Worm (Caenorhabditis elegans) whole organism, L1 larva: Measurements from ENCODE around the gene F42G2.2.

ENCODE experiments used
- Y116A8C.19 ChIP-seq: sonication (generic microtip); optimal IDR thresholded peaks from 2 replicates; lab custom pipeline; 2016; ENCODE audit warnings: missing compliant biosample characterization, missing genetic modification characterization, borderline replicate concordance
- ces-1 ChIP-seq: fragments of 150-350 bp; optimal IDR thresholded peaks from 2 replicates; lab custom pipeline; 2014; ENCODE audit warnings: missing biosample characterization, missing genetic modification reagents, missing genetic modification characterization
- nhr-77 ChIP-seq: fragments of 150-350 bp; optimal IDR thresholded peaks from 2 replicates; lab custom pipeline; 2014; ENCODE audit warnings: missing biosample characterization, missing genetic modification characterization
- rnt-1 ChIP-seq: sonication (generic microtip); optimal IDR thresholded peaks from 2 replicates; lab custom pipeline; 2016; ENCODE audit warnings: mild to moderate bottlenecking, missing genetic modification characterization, moderate library complexity, missing compliant biosample characterization

DNA sequence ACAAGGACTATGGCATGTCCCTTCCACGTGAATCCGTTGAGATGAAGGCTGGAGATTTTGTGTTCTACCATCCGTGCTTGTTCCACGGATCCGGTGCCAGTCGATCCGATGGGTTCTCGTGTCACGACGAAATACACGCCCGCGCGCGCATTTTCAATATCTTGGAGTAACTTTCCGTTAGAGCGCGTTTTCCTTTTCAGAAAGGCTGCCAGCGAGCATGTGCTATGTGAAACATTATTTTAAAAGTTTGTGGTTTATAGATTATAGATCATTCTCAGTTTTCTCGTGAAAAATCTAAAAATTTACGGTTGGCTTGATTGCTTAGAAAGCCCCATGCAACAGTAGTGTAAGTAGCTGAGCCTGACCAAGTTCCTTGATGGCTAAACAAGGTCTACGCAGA, 3.2 kb upstream of the F42G2.2 start, which contains the start of gene fbxc-20:
- TF ChIP-seq nhr-77: no peak
- no peak for TF ChIP-seq ces-1 (GFP tag; lab: Kevin White, UChicago)
- no peak for TF ChIP-seq Y116A8C.19 (tag; lab: Kevin White, UChicago)
- no peak for TF ChIP-seq rnt-1
